Worm (Caenorhabditis elegans): Measurements from ENCODE around the gene bed-2.

- no peak for TF ChIP-seq dao-5 (tag; optimal IDR thresholded peaks at IDR 0.05)
- TF ChIP-seq him-1 (tag; optimal IDR thresholded peaks at IDR 0.05) = no peak
- no peak for TF ChIP-seq W03F9.2 (tag; optimal IDR thresholded peaks at IDR 0.05)
Measured at ce11 chrIII:11451380-11451779, 19.2 kb downstream of the bed-2 start.

All from whole organism, L4/young adult.